Fruit fly (Drosophila melanogaster) whole organism, embryonic: Measurements from ENCODE around the gene MAPk-Ak2.

ENCODE experiments used
- Awh ChIP-seq: fragments of 200-800 bp; sonication (Bioruptor generic); IDR thresholded peaks from 2 replicates; pipeline ENCODE4, ENCODE4 v1.3.6; 2022; ENCODE audit warnings: missing biosample characterization, missing genetic modification characterization
- CG10366 ChIP-seq: fragments of 200-800 bp; sonication (Bioruptor generic); IDR thresholded peaks from 2 replicates; pipeline ENCODE4 v1.3.6; 2022; ENCODE audit warnings: missing biosample characterization, missing genetic modification characterization
- CG10431 ChIP-seq: fragments of 200-800 bp; sonication (Bioruptor generic); optimal IDR thresholded peaks from 3 replicates; lab custom pipeline; 2018; ENCODE audit warnings: missing biosample characterization, mild to moderate bottlenecking, missing genetic modification characterization
- CG11504 ChIP-seq: fragments of 200-800 bp; sonication (Bioruptor generic); optimal IDR thresholded peaks from 3 replicates; lab custom pipeline; 2019; ENCODE audit warnings: missing biosample characterization, mild to moderate bottlenecking, missing genetic modification characterization, moderate library complexity
- CG11695 ChIP-seq: fragments of 200-800 bp; sonication (Bioruptor generic); IDR thresholded peaks from 3 replicates; pipeline ENCODE4 v1.3.6; 2022; ENCODE audit warnings: missing biosample characterization, missing genetic modification characterization
- CG12071 ChIP-seq: fragments of 200-800 bp; sonication (Bioruptor generic); optimal IDR thresholded peaks from 3 replicates; lab custom pipeline; 2018; ENCODE audit warnings: missing biosample characterization, mild to moderate bottlenecking, missing genetic modification characterization
- CG13287 ChIP-seq: fragments of 200-800 bp; sonication (Bioruptor generic); IDR thresholded peaks from 2 replicates; pipeline ENCODE4 v1.3.6; 2022; ENCODE audit warnings: missing biosample characterization, missing genetic modification characterization; ENCODE audit not compliant: partially characterized antibody
- CG13894 ChIP-seq: fragments of 200-800 bp; sonication (Bioruptor generic); optimal IDR thresholded peaks from 3 replicates; lab custom pipeline; 2018; ENCODE audit warnings: missing biosample characterization, mild to moderate bottlenecking, missing genetic modification characterization, moderate library complexity
- CG14965 ChIP-seq: fragments of 200-800 bp; sonication (Bioruptor generic); optimal IDR thresholded peaks from 2 replicates; lab custom pipeline; 2016; ENCODE audit warnings: missing biosample characterization, missing genetic modification characterization, borderline replicate concordance
- CG15479 ChIP-seq: fragments of 200-800 bp; sonication (Bioruptor generic); optimal IDR thresholded peaks from 3 replicates; lab custom pipeline; 2019; ENCODE audit warnings: missing biosample characterization, mild to moderate bottlenecking, missing genetic modification characterization, moderate library complexity
- CG16779 ChIP-seq: fragments of 200-800 bp; sonication (Bioruptor generic); IDR thresholded peaks from 2 replicates; pipeline ENCODE4 v1.3.6; 2022; ENCODE audit warnings: missing biosample characterization, missing genetic modification characterization
- CG17359 ChIP-seq: fragments of 200-800 bp; sonication (Bioruptor generic); optimal IDR thresholded peaks from 3 replicates; lab custom pipeline; 2018; ENCODE audit warnings: missing biosample characterization, mild to moderate bottlenecking, missing genetic modification characterization, moderate library complexity
- CG17829 ChIP-seq: fragments of 200-800 bp; optimal IDR thresholded peaks from 2 replicates; lab custom pipeline; 2019; ENCODE audit warnings: missing biosample characterization, mild to moderate bottlenecking, missing genetic modification characterization, moderate library complexity
- CG1792 ChIP-seq: fragments of 200-800 bp; sonication (Bioruptor generic); optimal IDR thresholded peaks from 2 replicates; lab custom pipeline; 2016; ENCODE audit warnings: missing biosample characterization, missing genetic modification characterization
- CG1832 ChIP-seq: fragments of 200-800 bp; sonication (Bioruptor generic); optimal IDR thresholded peaks from 2 replicates; lab custom pipeline; 2017; ENCODE audit warnings: missing biosample characterization, mild to moderate bottlenecking, missing genetic modification characterization, inconsistent platforms
- CG2712 ChIP-seq: fragments of 200-800 bp; optimal IDR thresholded peaks from 3 replicates; lab custom pipeline; 2019; ENCODE audit warnings: missing biosample characterization, mild to moderate bottlenecking, missing genetic modification characterization, moderate library complexity
- CG3995 ChIP-seq: fragments of 200-800 bp; sonication (Bioruptor generic); optimal IDR thresholded peaks from 3 replicates; lab custom pipeline; 2016; ENCODE audit warnings: missing biosample characterization, missing genetic modification characterization
- CG4282 ChIP-seq: fragments of 200-800 bp; sonication (Bioruptor generic); optimal IDR thresholded peaks from 2 replicates; lab custom pipeline; 2016; ENCODE audit warnings: missing biosample characterization, missing genetic modification characterization
- CG5953 ChIP-seq: fragments of 200-800 bp; sonication (Bioruptor generic); IDR thresholded peaks from 2 replicates; pipeline ENCODE4 v1.3.6; 2022; ENCODE audit warnings: missing biosample characterization, missing genetic modification characterization
- CG6765 ChIP-seq: fragments of 200-800 bp; sonication (Bioruptor generic); optimal IDR thresholded peaks from 3 replicates; lab custom pipeline; 2017; ENCODE audit warnings: missing biosample characterization, mild to moderate bottlenecking, missing genetic modification characterization
- CG7271 ChIP-seq: fragments of 200-800 bp; sonication (Bioruptor generic); optimal IDR thresholded peaks from 2 replicates; lab custom pipeline; 2018; ENCODE audit warnings: missing biosample characterization, mild to moderate bottlenecking, missing genetic modification characterization, moderate library complexity
- CG7987 ChIP-seq: fragments of 200-800 bp; sonication (Bioruptor generic); optimal IDR thresholded peaks from 2 replicates; lab custom pipeline; 2018; ENCODE audit warnings: missing biosample characterization, mild to moderate bottlenecking, missing genetic modification characterization, moderate library complexity
- CG8388 ChIP-seq: fragments of 200-800 bp; sonication (Bioruptor generic); optimal IDR thresholded peaks from 2 replicates; lab custom pipeline; 2019; ENCODE audit warnings: missing biosample characterization, mild to moderate bottlenecking, missing genetic modification characterization, moderate library complexity
- CG8765 ChIP-seq: fragments of 200-800 bp; sonication (Bioruptor generic); IDR thresholded peaks from 2 replicates; pipeline ENCODE4 v1.3.6; 2022; ENCODE audit warnings: missing biosample characterization, missing genetic modification characterization
- CG8944 ChIP-seq: fragments of 200-800 bp; sonication (Bioruptor generic); optimal IDR thresholded peaks from 3 replicates; lab custom pipeline; 2016; ENCODE audit warnings: missing biosample characterization, missing genetic modification characterization
- CG9876 ChIP-seq: fragments of 200-800 bp; sonication (Bioruptor generic); optimal IDR thresholded peaks from 2 replicates; lab custom pipeline; 2016; ENCODE audit warnings: missing biosample characterization, missing genetic modification characterization
- Dref ChIP-seq: fragments of 200-800 bp; sonication (Bioruptor generic); IDR thresholded peaks from 2 replicates; pipeline ENCODE4 v1.3.6; 2022; ENCODE audit warnings: missing biosample characterization, missing genetic modification characterization
- Lpt ChIP-seq: fragments of >200 bp; optimal IDR thresholded peaks from 2 replicates; lab custom pipeline; 2018; ENCODE audit warnings: missing biosample characterization, missing genetic modification characterization
- Meics ChIP-seq: fragments of 200-800 bp; sonication (Bioruptor generic); optimal IDR thresholded peaks from 2 replicates; lab custom pipeline; 2017; ENCODE audit warnings: missing biosample characterization, mild to moderate bottlenecking, missing genetic modification characterization
- Oaz ChIP-seq: fragments of 200-800 bp; sonication (Bioruptor generic); IDR thresholded peaks from 2 replicates; pipeline ENCODE4 v1.3.6; 2022; ENCODE audit warnings: missing biosample characterization, missing genetic modification characterization
- Sry-β ChIP-seq: fragments of 200-800 bp; sonication (Bioruptor generic); optimal IDR thresholded peaks from 2 replicates; lab custom pipeline; 2018; ENCODE audit warnings: missing biosample characterization, mild to moderate bottlenecking, missing genetic modification characterization, moderate library complexity
- Sry-δ ChIP-seq: fragments of 200-800 bp; sonication (Bioruptor generic); optimal IDR thresholded peaks from 2 replicates; lab custom pipeline; 2016; ENCODE audit warnings: missing biosample characterization, missing genetic modification characterization
- abd-A ChIP-seq: fragments of 200-800 bp; sonication (Bioruptor generic); optimal IDR thresholded peaks from 3 replicates; lab custom pipeline; 2019; ENCODE audit warnings: missing biosample characterization, mild to moderate bottlenecking, missing genetic modification characterization, moderate library complexity
- ase ChIP-seq: fragments of 200-800 bp; sonication (Bioruptor generic); IDR thresholded peaks from 3 replicates; pipeline ENCODE4 v1.3.6; 2022; ENCODE audit warnings: missing biosample characterization, missing genetic modification characterization
- ash1 ChIP-seq: fragments of 200-800 bp; sonication (Bioruptor generic); optimal IDR thresholded peaks from 2 replicates; lab custom pipeline; 2018; ENCODE audit warnings: missing biosample characterization, mild to moderate bottlenecking, missing genetic modification characterization
- br ChIP-seq: fragments of >200 bp; optimal IDR thresholded peaks from 2 replicates; lab custom pipeline; 2017
- cad ChIP-seq: fragments of >200 bp; optimal IDR thresholded peaks from 2 replicates; lab custom pipeline; 2017; ENCODE audit warnings: missing biosample characterization, missing genetic modification characterization
- ci ChIP-seq: fragments of 200-800 bp; sonication (Bioruptor generic); IDR thresholded peaks from 3 replicates; pipeline ENCODE4 v1.3.6; 2022; ENCODE audit warnings: missing biosample characterization, missing genetic modification characterization
- ewg ChIP-seq: fragments of 200-800 bp; sonication (Bioruptor generic); optimal IDR thresholded peaks from 3 replicates; lab custom pipeline; 2017; ENCODE audit warnings: mild to moderate bottlenecking, missing biosample characterization, missing genetic modification reagents, missing genetic modification characterization
- fd96Cb ChIP-seq: fragments of 200-800 bp; sonication (Bioruptor generic); optimal IDR thresholded peaks from 2 replicates; lab custom pipeline; 2018; ENCODE audit warnings: missing biosample characterization, mild to moderate bottlenecking, missing genetic modification characterization, moderate library complexity
- gsb ChIP-seq: fragments of 200-800 bp; sonication (Bioruptor generic); IDR thresholded peaks from 2 replicates; pipeline ENCODE4 v1.3.6; 2022; ENCODE audit warnings: missing biosample characterization, missing genetic modification characterization
- kah ChIP-seq: fragments of 200-800 bp; sonication (Bioruptor generic); optimal IDR thresholded peaks from 2 replicates; lab custom pipeline; 2018; ENCODE audit warnings: missing biosample characterization, mild to moderate bottlenecking, missing genetic modification characterization
- kni ChIP-seq: fragments of 200-800 bp; sonication (Bioruptor generic); optimal IDR thresholded peaks from 3 replicates; lab custom pipeline; 2017; ENCODE audit warnings: mild to moderate bottlenecking, missing biosample characterization, missing genetic modification reagents, missing genetic modification characterization
- knrl ChIP-seq: fragments of 200-800 bp; sonication (Bioruptor generic); IDR thresholded peaks from 3 replicates; pipeline ENCODE4 v1.3.6; 2022; ENCODE audit warnings: missing biosample characterization, missing genetic modification characterization; ENCODE audit not compliant: partially characterized antibody
- odd ChIP-seq: fragments of 200-800 bp; sonication (Bioruptor generic); optimal IDR thresholded peaks from 2 replicates; lab custom pipeline; 2017; ENCODE audit warnings: missing biosample characterization, mild to moderate bottlenecking, missing genetic modification characterization
- org-1 ChIP-seq: fragments of 200-800 bp; sonication (Bioruptor generic); optimal IDR thresholded peaks from 2 replicates; lab custom pipeline; 2017; ENCODE audit warnings: missing biosample characterization, missing genetic modification characterization
- pros ChIP-seq: fragments of 200-800 bp; sonication (Bioruptor generic); optimal IDR thresholded peaks from 3 replicates; lab custom pipeline; 2019; ENCODE audit warnings: missing biosample characterization, mild to moderate bottlenecking, missing genetic modification characterization, moderate library complexity
- row ChIP-seq: fragments of 200-800 bp; sonication (Bioruptor generic); IDR thresholded peaks from 3 replicates; pipeline ENCODE4 v1.3.6; 2022; ENCODE audit warnings: missing biosample characterization, missing genetic modification characterization
- scrt ChIP-seq: fragments of 200-800 bp; sonication (Bioruptor generic); optimal IDR thresholded peaks from 2 replicates; lab custom pipeline; 2018; ENCODE audit warnings: missing biosample characterization, mild to moderate bottlenecking, missing genetic modification characterization, moderate library complexity
- sd ChIP-seq: fragments of 200-800 bp; sonication (Bioruptor generic); optimal IDR thresholded peaks from 3 replicates; lab custom pipeline; 2018; ENCODE audit warnings: missing biosample characterization, mild to moderate bottlenecking, missing genetic modification characterization, moderate library complexity
- sr ChIP-seq: fragments of 200-800 bp; sonication (Bioruptor generic); IDR thresholded peaks from 3 replicates; pipeline ENCODE4 v1.3.6; 2022; ENCODE audit warnings: missing biosample characterization, missing genetic modification characterization
- tap ChIP-seq: fragments of 200-800 bp; optimal IDR thresholded peaks from 3 replicates; lab custom pipeline; 2019; ENCODE audit warnings: missing biosample characterization, mild to moderate bottlenecking, missing genetic modification characterization, moderate library complexity

MAPk-Ak2 gene

DNA sequence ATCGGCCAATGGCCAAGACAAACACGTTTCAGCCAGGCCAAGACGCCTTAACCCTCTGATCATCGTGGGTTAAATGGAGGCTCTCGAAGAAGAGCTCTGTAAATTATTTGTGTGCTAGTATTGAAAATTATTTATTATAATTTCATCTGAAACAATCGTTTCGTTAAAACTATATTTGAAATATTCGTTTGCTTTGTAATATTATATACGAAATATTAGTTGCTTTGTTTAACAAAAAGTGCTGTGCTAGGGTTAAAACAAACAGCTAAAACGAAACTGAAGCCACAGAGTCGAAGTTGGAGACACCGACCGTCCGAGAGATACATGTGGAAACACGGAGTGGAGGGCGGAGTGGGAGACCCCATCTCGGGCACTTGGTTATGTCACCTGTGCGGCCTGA lies 22.6 kb upstream of the MAPk-Ak2 start (continued):
- TF ChIP-seq CG10431 (no peak), ci (GFP tag; lab: Robert Waterston, UW) (peak; percentile 44; the same call in 2 of the 3 replicates), Meics (GFP tag; lab: Kevin White, UChicago) (no peak), CG16779 (GFP tag; lab: Robert Waterston, UW) (no peak), CG1832 (no peak), tap (no peak), CG8944 (no peak), CG17829 (tag; lab: Kevin White, UChicago) (no peak), odd (no peak), CG13287 (GFP tag; lab: Robert Waterston, UW) (no peak), knrl (GFP tag; lab: Robert Waterston, UW) (no peak), CG11504 (tag; lab: Kevin White, UChicago) (no peak), CG6765 (GFP tag; lab: Kevin White, UChicago) (no peak), CG5953 (GFP tag; lab: Robert Waterston, UW) (0 out of 2 replicates have a peak, but pooled peaks have one; percentile 12), Sry-δ (GFP tag; lab: Kevin White, UChicago) (no peak), org-1 (GFP tag; lab: Kevin White, UChicago) (peak; percentile 1), CG2712 (tag; lab: Kevin White, UChicago) (peak; percentile 53), pros (GFP tag; lab: Kevin White, UChicago) (peak; percentile 38), CG17359 (tag; lab: Kevin White, UChicago) (no peak), ewg (GFP tag; lab: Kevin White, UChicago) (no peak), scrt (GFP tag; lab: Kevin White, UChicago) (no peak), br (lab: Kevin White, UChicago) (no peak), kni (GFP tag; lab: Kevin White, UChicago) (no peak), kah (GFP tag; lab: Kevin White, UChicago) (no peak), sr (GFP tag; lab: Robert Waterston, UW) (no peak), ase (GFP tag; lab: Robert Waterston, UW) (no peak), CG3995 (GFP tag; lab: Kevin White, UChicago) (no peak), CG13894 (no peak), cad (GFP tag; lab: Kevin White, UChicago) (no peak), fd96Cb (tag; lab: Kevin White, UChicago) (no peak), sd (tag; lab: Kevin White, UChicago) (no peak), Lpt (no peak), abd-A (tag; lab: Kevin White, UChicago) (no peak), CG7987 (GFP tag; lab: Kevin White, UChicago) (no peak), Sry-β (GFP tag; lab: Kevin White, UChicago) (no peak), CG12071 (GFP tag; lab: Kevin White, UChicago) (no peak), Oaz (GFP tag; lab: Robert Waterston, UW) (no peak), Awh (GFP tag; lab: Robert Waterston, UW) (no peak), CG4282 (no peak), CG7271 (tag; lab: Kevin White, UChicago) (no peak), CG14965 (GFP tag; lab: Kevin White, UChicago) (no peak), ash1 (GFP tag; lab: Kevin White, UChicago) (no peak), CG10366 (GFP tag; lab: Robert Waterston, UW) (no peak), CG15479 (GFP tag; lab: Kevin White, UChicago) (no peak), row (GFP tag; lab: Robert Waterston, UW) (no peak), CG8765 (GFP tag; lab: Robert Waterston, UW) (no peak), CG8388 (GFP tag; lab: Kevin White, UChicago) (no peak), Dref (GFP tag; lab: Robert Waterston, UW) (no peak), gsb (GFP tag; lab: Robert Waterston, UW) (no peak), CG11695 (GFP tag; lab: Robert Waterston, UW) (no peak), CG1792 (no peak), CG9876 (no peak)
